Fruit fly (Drosophila melanogaster): ENCODE results near the gene Pfrx.
A peak's percentile ranks its signal among the peaks of the same experiment; 100 is the strongest.

Gene Pfrx

DNA sequence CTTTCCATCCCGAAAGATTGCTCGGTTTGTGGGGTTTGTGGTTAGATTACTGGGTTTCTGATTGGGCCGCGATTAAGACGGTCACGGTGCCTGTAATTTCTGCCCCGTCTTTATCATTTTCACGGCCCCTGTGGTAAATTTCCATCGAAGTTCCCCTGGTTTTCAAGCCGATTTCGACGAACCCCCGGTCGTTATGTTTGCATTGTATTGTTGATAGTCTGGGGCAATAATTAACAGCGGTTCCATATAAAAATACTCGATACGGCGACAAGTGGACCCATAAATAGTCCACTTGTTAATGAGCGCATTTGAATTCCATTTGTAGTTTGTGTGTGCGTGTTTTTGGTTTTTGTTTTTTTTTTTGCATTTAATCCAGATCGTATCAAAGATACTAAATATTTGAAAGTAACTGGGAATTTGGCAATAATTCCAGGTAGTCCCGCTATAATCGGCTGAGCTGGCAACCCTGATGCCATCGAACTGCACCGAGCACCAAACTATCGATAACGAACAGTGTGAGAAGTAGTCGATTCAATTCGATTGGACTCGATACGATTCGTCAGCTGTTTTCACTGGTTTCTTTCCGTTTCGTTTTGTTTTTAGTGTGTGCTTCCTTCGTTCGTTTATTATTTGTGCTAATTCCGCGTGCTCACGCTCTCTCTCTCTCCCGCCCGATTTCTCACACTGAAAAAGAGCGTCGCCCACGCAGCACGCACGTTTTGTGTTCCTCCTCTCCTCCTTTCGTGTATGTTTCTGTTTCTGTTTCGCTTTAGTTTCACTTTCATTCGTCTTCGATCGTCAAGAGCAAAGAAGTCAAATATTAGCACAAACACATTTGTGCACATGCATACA, 10.3 kb downstream of the Pfrx start (continued):
- TF ChIP-seq jing (GFP tag; optimal IDR thresholded peaks at IDR 0.05), result no peak
- TF ChIP-seq nau (GFP tag; optimal IDR thresholded peaks at IDR 0.05), result no peak
- TF ChIP-seq stwl (tag; optimal IDR thresholded peaks at IDR 0.05), result peak; percentile 87
- no peak for TF ChIP-seq cad (GFP tag; optimal IDR thresholded peaks at IDR 0.05)
- no peak for TF ChIP-seq CG1647 (GFP tag; optimal IDR thresholded peaks at IDR 0.05)
- no peak for TF ChIP-seq Hmr (GFP tag; optimal IDR thresholded peaks at IDR 0.05)
- peak; percentile 22 for TF ChIP-seq CG7271 (tag; optimal IDR thresholded peaks at IDR 0.05)
- TF ChIP-seq H15 (GFP tag; IDR thresholded peaks at IDR 0.05), result no peak
- TF ChIP-seq Rx (GFP tag; IDR thresholded peaks at IDR 0.05), result no peak
- peak; percentile 6 for TF ChIP-seq CG6254 (GFP tag; optimal IDR thresholded peaks at IDR 0.05)
- TF ChIP-seq CG17912 (GFP tag; optimal IDR thresholded peaks at IDR 0.05), result no peak
- no peak for TF ChIP-seq CG11093 (GFP tag; IDR thresholded peaks at IDR 0.05)
- no peak for TF ChIP-seq CG18764 (GFP tag; optimal IDR thresholded peaks at IDR 0.05)
- peak; percentile 65 for TF ChIP-seq Lhr (GFP tag; optimal IDR thresholded peaks at IDR 0.05)
- TF ChIP-seq CG1233 (GFP tag; optimal IDR thresholded peaks at IDR 0.05), result no peak
- TF ChIP-seq CG3838 (GFP tag; optimal IDR thresholded peaks at IDR 0.05), result no peak
- TF ChIP-seq Oli (tag; optimal IDR thresholded peaks at IDR 0.05), result no peak
- 0 out of 2 replicates have a peak, but pooled peaks have one; percentile 49 for TF ChIP-seq rib (GFP tag; IDR thresholded peaks at IDR 0.05)
- TF ChIP-seq CG16863 (GFP tag; optimal IDR thresholded peaks at IDR 0.05), result peak; percentile 70
- no peak for TF ChIP-seq CG15073 (GFP tag; optimal IDR thresholded peaks at IDR 0.05)
- peak; percentile 41 for TF ChIP-seq HmgZ (tag; optimal IDR thresholded peaks at IDR 0.05)
- no peak for TF ChIP-seq Jarid2 (GFP tag; optimal IDR thresholded peaks at IDR 0.05)
- no peak for TF ChIP-seq CG15696 (tag; optimal IDR thresholded peaks at IDR 0.05)
- no peak for TF ChIP-seq CG9437 (GFP tag; optimal IDR thresholded peaks at IDR 0.05)
- peak; percentile 39 for TF ChIP-seq CG8924 (tag; optimal IDR thresholded peaks at IDR 0.05)
- no peak for TF ChIP-seq CG6175 (GFP tag; IDR thresholded peaks at IDR 0.05)
- peak; percentile 23 to 52 for TF ChIP-seq Pdp1 (GFP tag; optimal IDR thresholded peaks at IDR 0.05)
- no peak for TF ChIP-seq Doc2 (GFP tag; IDR thresholded peaks at IDR 0.05)
- peak; percentile 89 for TF ChIP-seq CG2199 (GFP tag; IDR thresholded peaks at IDR 0.05)
- TF ChIP-seq sob (GFP tag; IDR thresholded peaks at IDR 0.05), result peak; percentile 52
- TF ChIP-seq CG13624 (GFP tag; optimal IDR thresholded peaks at IDR 0.05), result peak; percentile 56
- peak; percentile 72 for TF ChIP-seq sens (GFP tag)
- TF ChIP-seq bigmax (GFP tag; optimal IDR thresholded peaks at IDR 0.05), result no peak
- TF ChIP-seq Mes4 (GFP tag; optimal IDR thresholded peaks at IDR 0.05), result peak; percentile 29
- TF ChIP-seq Rfx (GFP tag; IDR thresholded peaks at IDR 0.05), result peak; percentile 55
- TF ChIP-seq CG9817 (tag; optimal IDR thresholded peaks at IDR 0.05), result no peak
- peak; percentile 96 for TF ChIP-seq CG11560 (tag; IDR thresholded peaks at IDR 0.05)
- TF ChIP-seq fd96Cb (tag; optimal IDR thresholded peaks at IDR 0.05), result no peak
- peak; percentile 79 for TF ChIP-seq CG14860 (GFP tag; IDR thresholded peaks at IDR 0.05; ENCODE audit: partially characterized antibody)
- no peak for TF ChIP-seq CG12236 (GFP tag; optimal IDR thresholded peaks at IDR 0.05)
- peak; percentile 64 for TF ChIP-seq lilli (GFP tag; optimal IDR thresholded peaks at IDR 0.05)
- no peak for TF ChIP-seq dati (GFP tag; IDR thresholded peaks at IDR 0.05)
- no peak for TF ChIP-seq CG10321 (GFP tag; IDR thresholded peaks at IDR 0.05)
- no peak for TF ChIP-seq Hr39 (optimal IDR thresholded peaks at IDR 0.05)
- no peak for TF ChIP-seq CG32772 (GFP tag; IDR thresholded peaks at IDR 0.05)
- no peak for TF ChIP-seq dimm (GFP tag; IDR thresholded peaks at IDR 0.05)
- no peak for TF ChIP-seq Aef1 (GFP tag; IDR thresholded peaks at IDR 0.05)
- TF ChIP-seq danr (GFP tag; IDR thresholded peaks at IDR 0.05), result no peak
- TF ChIP-seq CG34422 (GFP tag; IDR thresholded peaks at IDR 0.05), result peak; percentile 46; the same call in 1 of the 3 replicates
- TF ChIP-seq CG10431 (GFP tag; optimal IDR thresholded peaks at IDR 0.05), result no peak
- TF ChIP-seq CG12219 (GFP tag; optimal IDR thresholded peaks at IDR 0.05), result no peak
